Worm (Caenorhabditis elegans) whole organism, L2 larva: Measurements from ENCODE around the gene pals-33.

Source experiments
- ceh-16 ChIP-seq: fragments of 150-350 bp; optimal IDR thresholded peaks from 2 replicates; lab custom pipeline; 2014; ENCODE audit warnings: missing biosample characterization, missing genetic modification characterization
- elt-1 ChIP-seq: fragments of 150-350 bp; optimal IDR thresholded peaks from 2 replicates; lab custom pipeline; 2014; ENCODE audit warnings: missing biosample characterization, missing genetic modification characterization
- elt-3 ChIP-seq: sonication (generic microtip); optimal IDR thresholded peaks from 2 replicates; lab custom pipeline; 2017; ENCODE audit warnings: missing biosample characterization, missing genetic modification characterization
- lsy-2 ChIP-seq, 2 experiments: fragments of 150-350 bp in 1 of 2; sonication (generic microtip) in 1 of 2; optimal IDR thresholded peaks; 2 replicates each; lab custom pipeline; 2014 to 2017; ENCODE audit warnings: missing biosample characterization in 2 of 2, missing genetic modification characterization in 2 of 2
- mab-5 ChIP-seq: fragments of 150-350 bp; optimal IDR thresholded peaks from 2 replicates; lab custom pipeline; 2014; ENCODE audit warnings: missing biosample characterization, missing genetic modification characterization
- mbf-1 ChIP-seq: sonication (generic microtip); optimal IDR thresholded peaks from 2 replicates; lab custom pipeline; 2017; ENCODE audit warnings: missing biosample characterization, missing genetic modification characterization
- nhr-12 ChIP-seq: fragments of 150-350 bp; optimal IDR thresholded peaks from 2 replicates; lab custom pipeline; 2014; ENCODE audit warnings: missing biosample characterization, missing genetic modification characterization
- nhr-25 ChIP-seq: fragments of 150-350 bp; sonication (generic microtip); optimal IDR thresholded peaks from 3 replicates; lab custom pipeline; 2014; ENCODE audit warnings: missing biosample characterization, missing genetic modification characterization
- nhr-6 ChIP-seq: fragments of 150-350 bp; optimal IDR thresholded peaks from 2 replicates; lab custom pipeline; 2014; ENCODE audit warnings: missing biosample characterization, missing genetic modification characterization
- nhr-77 ChIP-seq: fragments of 150-350 bp; optimal IDR thresholded peaks from 2 replicates; lab custom pipeline; 2014; ENCODE audit warnings: missing biosample characterization, missing genetic modification characterization
- sma-9 ChIP-seq, 2 experiments: fragments of 150-350 bp in 1 of 2; sonication (generic microtip) in 1 of 2; optimal IDR thresholded peaks; 2 replicates each; lab custom pipeline; 2014 to 2016; ENCODE audit warnings: missing genetic modification characterization in 2 of 2, mild to moderate bottlenecking in 1 of 2, missing biosample characterization in 1 of 2, missing compliant biosample characterization in 1 of 2, missing genetic modification reagents in 1 of 2, moderate library complexity in 1 of 2
- snpc-4 ChIP-seq: fragments of 150-350 bp; optimal IDR thresholded peaks from 2 replicates; lab custom pipeline; 2014; ENCODE audit warnings: missing biosample characterization, missing genetic modification characterization
- unc-55 ChIP-seq: fragments of 150-350 bp; sonication (generic microtip); optimal IDR thresholded peaks from 3 replicates; lab custom pipeline; 2014; ENCODE audit warnings: missing biosample characterization, missing genetic modification reagents, missing genetic modification characterization
- ztf-1 ChIP-seq: fragments of 200-800 bp; sonication (Bioruptor generic); conservative IDR thresholded peaks from 2 replicates; pipeline ENCODE4 v1.3.6; 2022; ENCODE audit warnings: missing genetic modification characterization, missing compliant biosample characterization

DNA sequence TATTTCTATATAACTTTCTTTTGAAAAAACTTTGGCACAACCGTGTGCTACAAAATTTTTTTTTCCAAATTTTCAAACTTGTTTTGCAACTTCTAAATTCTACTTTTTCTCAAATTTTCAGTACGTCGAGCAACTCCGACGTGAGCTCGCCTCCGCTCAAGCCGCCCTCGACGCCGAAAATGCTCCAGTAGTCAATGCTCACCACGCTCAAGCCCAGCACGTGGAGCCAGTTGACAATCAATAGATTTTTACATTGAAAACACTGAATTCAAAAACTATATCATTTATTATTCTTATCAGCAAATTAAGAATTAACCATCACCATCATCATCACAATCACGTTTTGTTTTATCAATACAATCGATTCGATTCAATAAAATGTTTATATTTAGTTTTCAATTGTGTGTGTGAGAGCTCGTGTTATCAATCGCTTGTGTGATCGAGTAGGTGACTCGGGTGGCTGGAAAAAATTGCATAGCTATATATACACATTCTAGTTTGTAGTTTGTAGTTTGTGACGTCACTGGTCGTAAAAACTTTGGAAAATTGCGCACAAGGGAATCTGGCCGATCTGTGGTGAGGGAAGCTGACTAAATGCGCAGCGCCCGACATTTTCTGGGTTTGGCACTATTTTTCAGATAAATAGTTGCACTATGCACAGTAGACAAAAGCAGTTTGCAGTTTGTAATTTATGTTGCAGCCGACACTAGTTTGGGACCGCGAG, 38.7 kb upstream of the pals-33 start:
- TF ChIP-seq ceh-16 (tag; lab: Kevin White, UChicago) (no peak), nhr-77 (tag; lab: Kevin White, UChicago) (no peak), ztf-1 (GFP tag; lab: Robert Waterston, UW) (no peak), lsy-2 (tag; optimal IDR thresholded peaks at IDR 0.05; lab: Kevin White, UChicago) (no peak), unc-55 (GFP tag; lab: Kevin White, UChicago) (no peak), elt-3 (no peak), elt-1 (no peak), nhr-25 (tag; lab: Kevin White, UChicago) (no peak), sma-9 (GFP tag; optimal IDR thresholded peaks at IDR 0.05; lab: Kevin White, UChicago) (peak; percentile 50), sma-9 (tag; optimal IDR thresholded peaks at IDR 0.05; lab: Kevin White, UChicago) (no peak), mab-5 (no peak), nhr-6 (no peak), nhr-12 (tag; lab: Kevin White, UChicago) (no peak), mbf-1 (tag; lab: Kevin White, UChicago) (no peak), snpc-4 (tag; lab: Kevin White, UChicago) (no peak)
